Worm (Caenorhabditis elegans) whole organism, L3 larva: Measurements from ENCODE around the gene nsy-1.
A peak's percentile ranks its signal among the peaks of the same experiment; 100 is the strongest.

Experiments used
- R02D3.7 ChIP-seq: fragments of 150-350 bp; optimal IDR thresholded peaks from 2 replicates; lab custom pipeline; 2014; ENCODE audit warnings: missing biosample characterization, missing genetic modification characterization
- ZK546.5 ChIP-seq: sonication (generic microtip); optimal IDR thresholded peaks from 2 replicates; lab custom pipeline; 2017; ENCODE audit warnings: missing biosample characterization, missing genetic modification characterization
- aly-2 ChIP-seq: fragments of 150-350 bp; optimal IDR thresholded peaks from 2 replicates; lab custom pipeline; 2014; ENCODE audit warnings: missing biosample characterization, missing genetic modification characterization
- ama-1 ChIP-seq: fragments of 150-350 bp; optimal IDR thresholded peaks from 2 replicates; lab custom pipeline; 2018
- ceh-16 ChIP-seq: sonication (generic microtip); optimal IDR thresholded peaks from 2 replicates; lab custom pipeline; 2017; ENCODE audit warnings: missing biosample characterization, missing genetic modification characterization
- ceh-28 ChIP-seq: fragments of 150-350 bp; optimal IDR thresholded peaks from 2 replicates; lab custom pipeline; 2014; ENCODE audit warnings: missing biosample characterization, missing genetic modification reagents, missing genetic modification characterization
- ceh-82 ChIP-seq: fragments of 150-350 bp; optimal IDR thresholded peaks from 2 replicates; lab custom pipeline; 2014; ENCODE audit warnings: missing biosample characterization, missing genetic modification characterization
- ceh-9 ChIP-seq: sonication (generic microtip); optimal IDR thresholded peaks from 2 replicates; lab custom pipeline; 2018; ENCODE audit warnings: missing biosample characterization, missing genetic modification characterization
- daf-12 ChIP-seq: fragments of 150-350 bp; optimal IDR thresholded peaks from 2 replicates; lab custom pipeline; 2014; ENCODE audit warnings: missing biosample characterization, missing genetic modification reagents, missing genetic modification characterization
- egl-27 ChIP-seq: sonication (generic microtip); optimal IDR thresholded peaks from 4 replicates; lab custom pipeline; 2017; ENCODE audit warnings: missing biosample characterization, missing genetic modification reagents, missing genetic modification characterization
- egl-5 ChIP-seq: fragments of 150-350 bp; optimal IDR thresholded peaks from 2 replicates; lab custom pipeline; 2017; ENCODE audit warnings: missing biosample characterization, missing genetic modification reagents, missing genetic modification characterization, inconsistent platforms
- elt-1 ChIP-seq: fragments of 150-350 bp; optimal IDR thresholded peaks from 2 replicates; lab custom pipeline; 2014; ENCODE audit warnings: missing biosample characterization, missing genetic modification characterization
- elt-2 ChIP-seq: sonication (generic microtip); optimal IDR thresholded peaks from 2 replicates; lab custom pipeline; 2016; ENCODE audit warnings: missing genetic modification reagents, mild to moderate bottlenecking, missing genetic modification characterization, missing compliant biosample characterization
- elt-3 ChIP-seq, 3 experiments: fragments of 150-350 bp in 1 of 3; sonication (generic microtip) in 2 of 3; optimal IDR thresholded peaks; 2 replicates in 2 of 3; 4 replicates in 1 of 3; lab custom pipeline; 2014 to 2017; ENCODE audit warnings: missing biosample characterization in 3 of 3, missing genetic modification characterization in 3 of 3
- eor-1 ChIP-seq, 2 experiments: fragments of 150-350 bp; optimal IDR thresholded peaks; 2 replicates each; lab custom pipeline; 2014 to 2018; ENCODE audit warnings: missing biosample characterization in 2 of 2, missing genetic modification characterization in 2 of 2
- fkh-10 ChIP-seq: sonication (generic microtip); optimal IDR thresholded peaks from 2 replicates; lab custom pipeline; 2017; ENCODE audit warnings: missing biosample characterization, missing genetic modification reagents, missing genetic modification characterization
- fkh-2 ChIP-seq: fragments of 150-350 bp; optimal IDR thresholded peaks from 2 replicates; lab custom pipeline; 2014; ENCODE audit warnings: missing biosample characterization, missing genetic modification reagents, missing genetic modification characterization
- fos-1 ChIP-seq: fragments of 150-350 bp; optimal IDR thresholded peaks from 2 replicates; lab custom pipeline; 2014; ENCODE audit warnings: missing biosample characterization, missing genetic modification characterization
- hmg-11 ChIP-seq: sonication (generic microtip); optimal IDR thresholded peaks from 2 replicates; lab custom pipeline; 2016; ENCODE audit warnings: missing genetic modification characterization, missing compliant biosample characterization
- jun-1 ChIP-seq: fragments of 150-350 bp; optimal IDR thresholded peaks from 2 replicates; lab custom pipeline; 2014; ENCODE audit warnings: missing biosample characterization, missing genetic modification reagents, missing genetic modification characterization
- lin-15B ChIP-seq: fragments of 150-350 bp; optimal IDR thresholded peaks from 2 replicates; lab custom pipeline; 2014; ENCODE audit warnings: missing biosample characterization, missing genetic modification characterization
- lin-39 ChIP-seq: fragments of 150-350 bp; optimal IDR thresholded peaks from 2 replicates; lab custom pipeline; 2018; ENCODE audit warnings: missing biosample characterization, missing genetic modification reagents, missing genetic modification characterization
- lsy-12 ChIP-seq: sonication (generic microtip); optimal IDR thresholded peaks from 2 replicates; lab custom pipeline; 2016; ENCODE audit warnings: mild to moderate bottlenecking, missing genetic modification characterization, missing compliant biosample characterization
- mdl-1 ChIP-seq: fragments of 150-350 bp; optimal IDR thresholded peaks from 2 replicates; lab custom pipeline; 2014; ENCODE audit warnings: missing biosample characterization, missing genetic modification characterization
- mml-1 ChIP-seq: fragments of 150-350 bp; sonication (generic microtip); optimal IDR thresholded peaks from 3 replicates; lab custom pipeline; 2014; ENCODE audit warnings: missing biosample characterization, missing genetic modification characterization
- nfya-1 ChIP-seq: sonication (generic microtip); optimal IDR thresholded peaks from 2 replicates; lab custom pipeline; 2017; ENCODE audit warnings: missing genetic modification characterization, mild to moderate bottlenecking, missing compliant biosample characterization, antibody characterized with exemption, moderate library complexity; ENCODE audit not compliant: insufficient read depth
- nhr-11 ChIP-seq: fragments of 150-350 bp; optimal IDR thresholded peaks from 2 replicates; lab custom pipeline; 2014; ENCODE audit warnings: missing biosample characterization, missing genetic modification characterization
- nhr-12 ChIP-seq: fragments of 150-350 bp; optimal IDR thresholded peaks from 2 replicates; lab custom pipeline; 2014; ENCODE audit warnings: missing biosample characterization, missing genetic modification characterization
- nhr-23 ChIP-seq: fragments of 150-350 bp; optimal IDR thresholded peaks from 2 replicates; lab custom pipeline; 2014; ENCODE audit warnings: missing biosample characterization, missing genetic modification reagents, missing genetic modification characterization
- nhr-237 ChIP-seq: fragments of 150-350 bp; optimal IDR thresholded peaks from 2 replicates; lab custom pipeline; 2014; ENCODE audit warnings: missing biosample characterization, missing genetic modification characterization
- nhr-25 ChIP-seq: sonication (generic microtip); optimal IDR thresholded peaks from 2 replicates; lab custom pipeline; 2017; ENCODE audit warnings: missing biosample characterization, missing genetic modification characterization
- nhr-28 ChIP-seq: fragments of 150-350 bp; optimal IDR thresholded peaks from 2 replicates; lab custom pipeline; 2014; ENCODE audit warnings: missing biosample characterization, missing genetic modification characterization
- nhr-43 ChIP-seq: sonication (generic microtip); optimal IDR thresholded peaks from 2 replicates; lab custom pipeline; 2016; ENCODE audit warnings: mild to moderate bottlenecking, missing genetic modification characterization, missing compliant biosample characterization; ENCODE audit not compliant: poor library complexity, severe bottlenecking
- nhr-67 ChIP-seq: fragments of 150-350 bp; optimal IDR thresholded peaks from 2 replicates; lab custom pipeline; 2014; ENCODE audit warnings: missing biosample characterization, missing genetic modification characterization
- nhr-76 ChIP-seq: fragments of 150-350 bp; sonication (generic microtip); optimal IDR thresholded peaks from 5 replicates; lab custom pipeline; 2014; ENCODE audit warnings: missing biosample characterization, missing genetic modification characterization
- pha-4 ChIP-seq: fragments of 150-350 bp; optimal IDR thresholded peaks from 2 replicates; lab custom pipeline; 2014; ENCODE audit warnings: missing biosample characterization, missing genetic modification reagents, missing genetic modification characterization
- pqm-1 ChIP-seq: fragments of 150-350 bp; optimal IDR thresholded peaks from 2 replicates; lab custom pipeline; 2017; ENCODE audit warnings: missing biosample characterization, missing genetic modification characterization, inconsistent platforms
- sea-2 ChIP-seq: fragments of 150-350 bp; sonication (generic microtip); optimal IDR thresholded peaks from 4 replicates; lab custom pipeline; 2014; ENCODE audit warnings: missing biosample characterization, missing genetic modification reagents, missing genetic modification characterization
- skn-1 ChIP-seq: fragments of 150-350 bp; optimal IDR thresholded peaks from 2 replicates; lab custom pipeline; 2014; ENCODE audit warnings: missing biosample characterization, missing genetic modification characterization
- snpc-4 ChIP-seq: fragments of 150-350 bp; optimal IDR thresholded peaks from 2 replicates; lab custom pipeline; 2014; ENCODE audit warnings: missing biosample characterization, missing genetic modification characterization
- unc-62 ChIP-seq: fragments of 150-350 bp; sonication (generic microtip); optimal IDR thresholded peaks from 4 replicates; lab custom pipeline; 2014; ENCODE audit warnings: missing biosample characterization, missing genetic modification reagents, missing genetic modification characterization
- zag-1 ChIP-seq: fragments of 150-350 bp; optimal IDR thresholded peaks from 2 replicates; lab custom pipeline; 2014; ENCODE audit warnings: missing biosample characterization, missing genetic modification characterization
- ztf-11 ChIP-seq: fragments of 150-350 bp; optimal IDR thresholded peaks from 2 replicates; lab custom pipeline; 2014; ENCODE audit warnings: missing biosample characterization, missing genetic modification characterization
- ztf-4 ChIP-seq: fragments of 150-350 bp; optimal IDR thresholded peaks from 2 replicates; lab custom pipeline; 2014; ENCODE audit warnings: missing biosample characterization, missing genetic modification characterization

nsy-1 gene

DNA sequence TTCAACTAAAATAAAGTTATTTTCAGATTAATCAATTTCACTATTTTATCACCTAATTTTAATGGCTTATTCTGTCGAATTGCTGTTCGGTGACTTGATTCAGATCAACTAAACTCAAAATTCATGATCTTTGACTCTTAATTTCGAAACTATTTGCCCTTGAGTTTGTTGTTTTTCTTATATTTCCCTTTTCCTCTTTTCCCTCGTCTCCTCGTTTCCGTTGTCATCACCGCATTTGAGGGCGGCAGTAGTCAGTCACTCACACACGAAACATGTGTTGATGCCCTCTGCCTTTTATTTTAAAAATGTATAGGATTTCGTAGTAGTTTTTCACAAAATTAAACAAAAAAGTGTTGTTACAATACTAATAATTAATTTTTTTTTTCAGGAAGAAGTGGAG lies 27.6 kb upstream of the nsy-1 start, which contains the start of gene rnh-1.0:
rnh-1.0 (plus strand) TSS at position 389 of the 400 bp plus-strand sequence.
- no peak for TF ChIP-seq ZK546.5 (tag; lab: Kevin White, UChicago)
- no peak for TF ChIP-seq lin-15B (tag; lab: Kevin White, UChicago)
- TF ChIP-seq unc-62 (GFP tag; lab: Kevin White, UChicago) = no peak
- TF ChIP-seq lin-39 (tag; lab: Kevin White, UChicago) = no peak
- no peak for TF ChIP-seq nhr-12 (tag; lab: Kevin White, UChicago)
- no peak for TF ChIP-seq nhr-28 (tag; lab: Kevin White, UChicago)
- no peak for TF ChIP-seq ceh-9 (tag; lab: Kevin White, UChicago)
- no peak for TF ChIP-seq fkh-2 (tag; lab: Kevin White, UChicago)
- no peak for TF ChIP-seq eor-1 (tag; optimal IDR thresholded peaks at IDR 0.05; lab: Kevin White, UChicago)
- TF ChIP-seq nhr-23 (tag; lab: Kevin White, UChicago) = no peak
- TF ChIP-seq zag-1 (tag; lab: Kevin White, UChicago) = no peak
- no peak for TF ChIP-seq lsy-12
- TF ChIP-seq sea-2 (GFP tag; lab: Kevin White, UChicago) = no peak
- no peak for TF ChIP-seq ama-1 (lab: Kevin White, UChicago)
- TF ChIP-seq nhr-67 (tag; lab: Kevin White, UChicago) = no peak
- TF ChIP-seq aly-2 (tag; lab: Kevin White, UChicago) = no peak
- TF ChIP-seq ceh-82 (tag; lab: Kevin White, UChicago) = no peak
- peak; percentile 3 for TF ChIP-seq nfya-1 (tag; lab: Kevin White, UChicago)
- peak; percentile 1 for TF ChIP-seq nhr-25 (tag; lab: Kevin White, UChicago)
- TF ChIP-seq mdl-1 (tag; lab: Kevin White, UChicago) = no peak
- no peak for TF ChIP-seq ceh-28
- no peak for TF ChIP-seq R02D3.7 (tag; lab: Kevin White, UChicago)
- no peak for TF ChIP-seq elt-2 (tag; lab: Kevin White, UChicago)
- TF ChIP-seq nhr-11 (tag; lab: Kevin White, UChicago) = no peak
- no peak for TF ChIP-seq nhr-43 (tag; lab: Kevin White, UChicago)
- peak; percentile 5 for TF ChIP-seq pha-4 (tag; lab: Kevin White, UChicago)

DNA sequence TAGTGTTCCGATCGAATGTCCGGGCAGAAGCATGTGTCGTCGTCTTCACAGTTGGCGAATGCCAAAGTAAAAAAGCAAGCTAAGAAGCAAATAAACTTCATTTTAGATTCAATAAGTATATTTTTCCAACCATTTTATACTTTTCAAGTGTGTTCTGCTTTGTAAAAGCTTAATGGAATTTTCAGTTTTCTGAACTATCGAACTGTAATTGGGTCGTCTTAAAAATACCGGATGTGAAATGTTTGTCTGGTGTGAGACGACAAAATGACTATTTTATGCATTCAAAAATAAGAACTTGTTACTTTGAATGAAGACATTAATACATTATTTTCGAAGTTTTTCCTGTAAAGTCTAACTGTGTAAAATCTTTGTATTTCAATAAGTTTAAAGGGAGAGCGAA lies 23.9 kb upstream of the nsy-1 start, which contains the start of gene F59A6.11:
F59A6.11 (minus strand) TSS at position 101 of the 400 bp plus-strand sequence.
- TF ChIP-seq ztf-4 (tag; lab: Kevin White, UChicago) (no peak), R02D3.7 (tag; lab: Kevin White, UChicago) (no peak), sea-2 (GFP tag; lab: Kevin White, UChicago) (no peak), nhr-43 (tag; lab: Kevin White, UChicago) (no peak), nhr-23 (tag; lab: Kevin White, UChicago) (no peak), fos-1 (tag; lab: Kevin White, UChicago) (no peak), aly-2 (tag; lab: Kevin White, UChicago) (no peak), elt-1 (tag; lab: Kevin White, UChicago) (no peak), fkh-2 (tag; lab: Kevin White, UChicago) (no peak), fkh-10 (GFP tag; lab: Kevin White, UChicago) (no peak)

DNA sequence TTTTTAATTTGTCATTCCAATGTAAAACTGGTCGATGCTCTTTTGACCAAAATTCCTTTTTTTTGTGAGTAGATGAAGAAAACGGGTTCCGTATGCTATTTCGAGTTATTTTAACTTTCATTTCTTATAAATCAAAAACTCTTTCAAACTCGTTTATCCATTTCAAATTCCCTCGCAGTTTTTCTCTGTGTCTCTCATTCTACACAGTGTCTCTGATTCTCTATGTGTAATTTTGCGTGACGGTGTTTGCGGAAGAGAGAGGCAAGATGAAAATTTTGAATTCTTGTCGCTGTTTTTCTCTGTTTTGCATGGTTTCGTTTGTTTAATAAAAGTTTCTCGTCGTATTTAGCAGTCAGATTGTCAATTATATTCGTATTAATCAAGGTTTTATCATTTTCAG lies 23.4 kb upstream of the nsy-1 start, which contains the start of gene citk-2:
citk-2 (plus strand) TSS at position 399 of the 400 bp plus-strand sequence.
- TF ChIP-seq ceh-16 (tag; lab: Kevin White, UChicago) = no peak
- no peak for TF ChIP-seq mml-1 (tag; lab: Kevin White, UChicago)
- TF ChIP-seq nhr-67 (tag; lab: Kevin White, UChicago) = peak; percentile 5
- peak; percentile 24 for TF ChIP-seq fkh-10 (GFP tag; lab: Kevin White, UChicago)
- TF ChIP-seq ceh-28 = no peak
- no peak for TF ChIP-seq nfya-1 (tag; lab: Kevin White, UChicago)
- TF ChIP-seq elt-1 (tag; lab: Kevin White, UChicago) = no peak
- TF ChIP-seq snpc-4 = no peak
- TF ChIP-seq jun-1 (tag; lab: Kevin White, UChicago) = peak; percentile 66
- TF ChIP-seq nhr-28 (tag; lab: Kevin White, UChicago) = no peak
- TF ChIP-seq nhr-23 (tag; lab: Kevin White, UChicago) = peak; percentile 92
- no peak for TF ChIP-seq elt-2 (tag; lab: Kevin White, UChicago)
- TF ChIP-seq ceh-9 (tag; lab: Kevin White, UChicago) = no peak
- TF ChIP-seq ztf-11 = no peak
- TF ChIP-seq skn-1 (tag; lab: Kevin White, UChicago) = peak; percentile 79
- peak; percentile 66 for TF ChIP-seq R02D3.7 (tag; lab: Kevin White, UChicago)
- no peak for TF ChIP-seq ama-1 (lab: Kevin White, UChicago)
- no peak for TF ChIP-seq mdl-1 (tag; lab: Kevin White, UChicago)
- TF ChIP-seq ztf-4 (tag; lab: Kevin White, UChicago) = no peak
- TF ChIP-seq lin-39 (tag; lab: Kevin White, UChicago) = peak; percentile 51
- TF ChIP-seq egl-27 (tag; lab: Kevin White, UChicago) = no peak
- no peak for TF ChIP-seq nhr-76 (tag; lab: Kevin White, UChicago)
- TF ChIP-seq elt-3 (tag; optimal IDR thresholded peaks at IDR 0.05; lab: Kevin White, UChicago) = no peak
- peak; percentile 75 for TF ChIP-seq egl-5
- TF ChIP-seq nhr-25 (tag; lab: Kevin White, UChicago) = peak; percentile 89
- peak; percentile 90 for TF ChIP-seq nhr-43 (tag; lab: Kevin White, UChicago)
- peak; percentile 61 for TF ChIP-seq lsy-12
- TF ChIP-seq hmg-11 (tag; lab: Kevin White, UChicago) = no peak
- no peak for TF ChIP-seq nhr-237 (tag; lab: Kevin White, UChicago)
- TF ChIP-seq daf-12 (tag; lab: Kevin White, UChicago) = no peak
- TF ChIP-seq pqm-1 (tag; lab: Kevin White, UChicago) = peak; percentile 19
- TF ChIP-seq eor-1 (tag; optimal IDR thresholded peaks at IDR 0.05; lab: Kevin White, UChicago) = no peak
- TF ChIP-seq fos-1 (tag; lab: Kevin White, UChicago) = no peak
- no peak for TF ChIP-seq unc-62 (GFP tag; lab: Kevin White, UChicago)
- no peak for TF ChIP-seq sea-2 (GFP tag; lab: Kevin White, UChicago)
- TF ChIP-seq lin-15B (tag; lab: Kevin White, UChicago) = peak; percentile 74
